Worm (Caenorhabditis elegans) whole organism, L4 larva: ENCODE measurements around the gene K02F3.12.
A peak's percentile ranks its signal among the peaks of the same experiment; 100 is the strongest.

Source experiments
- F10B5.3 ChIP-seq: sonication (generic microtip); optimal IDR thresholded peaks from 2 replicates; lab custom pipeline; 2016; ENCODE audit warnings: mild to moderate bottlenecking, missing genetic modification characterization, missing compliant biosample characterization
- F26F4.8 ChIP-seq: fragments of 200-800 bp; sonication (Bioruptor generic); conservative IDR thresholded peaks from 2 replicates; pipeline ENCODE4 v1.3.6; 2022; ENCODE audit warnings: missing genetic modification characterization, missing compliant biosample characterization
- aha-1 ChIP-seq: fragments of 150-350 bp; peaks from one replicate; lab custom pipeline; 2014; ENCODE audit warnings: missing biosample characterization, missing genetic modification characterization
- ama-1 ChIP-seq: fragments of 150-350 bp; optimal IDR thresholded peaks from 2 replicates; lab custom pipeline; 2014; ENCODE audit warnings: inconsistent platforms, mixed read lengths
- daf-12 ChIP-seq: fragments of 150-350 bp; optimal IDR thresholded peaks from 2 replicates; lab custom pipeline; 2014; ENCODE audit warnings: missing biosample characterization, missing genetic modification reagents, missing genetic modification characterization
- daf-19 ChIP-seq: fragments of 200-800 bp; sonication (Bioruptor generic); conservative IDR thresholded peaks from 2 replicates; pipeline ENCODE4 v1.3.6; 2022; ENCODE audit warnings: missing genetic modification characterization, missing compliant biosample characterization
- duxl-1 ChIP-seq: sonication (generic microtip); optimal IDR thresholded peaks from 2 replicates; lab custom pipeline; 2016; ENCODE audit warnings: mild to moderate bottlenecking, missing genetic modification characterization, moderate library complexity, missing compliant biosample characterization; ENCODE audit not compliant: poor library complexity
- lsy-2 ChIP-seq, 2 experiments: fragments of 150-350 bp in 1 of 2; sonication (generic microtip) in 1 of 2; optimal IDR thresholded peaks; 2 replicates each; lab custom pipeline; 2014 to 2017; ENCODE audit warnings: missing biosample characterization in 2 of 2, missing genetic modification characterization in 2 of 2
- mes-2 ChIP-seq: sonication (generic microtip); optimal IDR thresholded peaks from 2 replicates; lab custom pipeline; 2016; ENCODE audit warnings: missing genotype, mild to moderate bottlenecking, missing genetic modification characterization, missing compliant biosample characterization; ENCODE audit not compliant: poor library complexity, severe bottlenecking
- nhr-77 ChIP-seq: fragments of 150-350 bp; optimal IDR thresholded peaks from 2 replicates; lab custom pipeline; 2014; ENCODE audit warnings: missing biosample characterization, missing genetic modification characterization

DNA sequence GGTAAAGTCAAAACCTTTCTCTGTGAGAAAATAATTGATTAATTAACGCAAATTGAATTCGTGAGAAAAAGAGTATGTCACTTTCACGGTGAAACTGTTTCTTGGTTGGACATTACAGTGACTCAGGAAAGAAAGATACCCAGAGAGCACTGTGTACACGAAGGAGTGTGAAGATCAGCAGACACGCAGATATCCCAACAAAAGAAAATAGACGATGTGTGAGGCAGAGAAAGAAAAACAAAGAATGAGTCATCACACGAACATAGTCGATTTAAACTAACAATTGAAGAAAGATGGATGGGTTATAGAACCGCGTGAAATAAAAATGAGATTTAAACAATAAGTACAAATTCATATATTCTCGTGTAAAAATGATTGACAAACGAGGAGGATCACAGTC lies 51.6 kb downstream of the K02F3.12 start:
- no peak for TF ChIP-seq lsy-2 (tag; optimal IDR thresholded peaks at IDR 0.05; lab: Kevin White, UChicago)
- TF ChIP-seq mes-2 (tag; lab: Kevin White, UChicago): peak; percentile 9
- TF ChIP-seq F10B5.3 (tag; lab: Kevin White, UChicago): no peak
- TF ChIP-seq daf-19: no peak
- no peak for TF ChIP-seq aha-1 (tag; lab: Kevin White, UChicago)
- no peak for TF ChIP-seq duxl-1 (tag; lab: Kevin White, UChicago)
- TF ChIP-seq F26F4.8 (GFP tag; lab: Robert Waterston, UW): no peak
- no peak for TF ChIP-seq daf-12 (tag; lab: Kevin White, UChicago)
- TF ChIP-seq ama-1 (lab: Kevin White, UChicago): no peak
- TF ChIP-seq nhr-77 (tag; lab: Kevin White, UChicago): no peak
